Fruit fly (Drosophila melanogaster) whole organism, adult: Measurements from ENCODE around the gene CG46280.

Experiments used
- CG14711 ChIP-seq: fragments of 200-800 bp; sonication (Bioruptor generic); optimal IDR thresholded peaks from 2 replicates; lab custom pipeline; 2018; ENCODE audit warnings: missing biosample characterization, mild to moderate bottlenecking, missing genetic modification characterization, moderate library complexity
- kay ChIP-seq: fragments of 200-800 bp; sonication (Bioruptor generic); peaks from one replicate; lab custom pipeline; 2016; ENCODE audit warnings: missing biosample characterization, missing genetic modification characterization, borderline replicate concordance

dm6 chr3R:12985828-12986530, 44.5 kb downstream of the CG46280 start, which contains the start of gene CG31342:
- peak; percentile 59 for TF ChIP-seq CG14711
- no peak for TF ChIP-seq kay
